Worm (Caenorhabditis elegans) whole organism, L1 larva: ENCODE results near the gene F19G12.4.
A peak's percentile ranks its signal among the peaks of the same experiment; 100 is the strongest.

Experiments
- C04F5.9 ChIP-seq: sonication (generic microtip); optimal IDR thresholded peaks from 2 replicates; lab custom pipeline; 2016; ENCODE audit warnings: missing genetic modification characterization, missing compliant biosample characterization
- C16A3.4 ChIP-seq: fragments of 150-350 bp; optimal IDR thresholded peaks from 2 replicates; lab custom pipeline; 2014; ENCODE audit warnings: missing biosample characterization, missing genetic modification characterization
- F16B12.6 ChIP-seq: fragments of 150-350 bp; optimal IDR thresholded peaks from 2 replicates; lab custom pipeline; 2014; ENCODE audit warnings: missing biosample characterization, missing genetic modification characterization
- ceh-63 ChIP-seq: fragments of 200-800 bp; sonication (Bioruptor generic); optimal IDR thresholded peaks from 2 replicates; lab custom pipeline; 2018; ENCODE audit warnings: mild to moderate bottlenecking, missing genetic modification characterization, missing compliant biosample characterization
- ceh-90 ChIP-seq: sonication (generic microtip); optimal IDR thresholded peaks from 2 replicates; lab custom pipeline; 2016; ENCODE audit warnings: missing genetic modification characterization, missing compliant biosample characterization
- dpl-1 ChIP-seq, 3 experiments: fragments of 150-350 bp in 2 of 3; sonication (generic microtip) in 1 of 3; optimal IDR thresholded peaks; 2 replicates each; lab custom pipeline; 2014 to 2017; ENCODE audit warnings: missing biosample characterization in 3 of 3, missing genetic modification characterization in 3 of 3, missing genetic modification reagents in 3 of 3
- efl-3 ChIP-seq: fragments of 200-800 bp; sonication (Bioruptor generic); optimal IDR thresholded peaks from 2 replicates; lab custom pipeline; 2018; ENCODE audit warnings: mild to moderate bottlenecking, missing genetic modification characterization, missing compliant biosample characterization
- egl-13 ChIP-seq: sonication (generic microtip); optimal IDR thresholded peaks from 2 replicates; lab custom pipeline; 2016; ENCODE audit warnings: missing genotype, missing genetic modification reagents, missing genetic modification characterization, missing compliant biosample characterization
- egl-27 ChIP-seq, 2 experiments: fragments of 150-350 bp in 1 of 2; sonication (generic microtip); optimal IDR thresholded peaks; 3 replicates each; lab custom pipeline; 2017 to 2018; ENCODE audit warnings: missing biosample characterization in 2 of 2, missing genetic modification characterization in 2 of 2, missing genetic modification reagents in 2 of 2
- elt-3 ChIP-seq, 6 experiments: fragments of 150-350 bp in 1 of 6; sonication (generic microtip); optimal IDR thresholded peaks; 2 replicates each; lab custom pipeline; 2017 to 2018; ENCODE audit warnings: missing biosample characterization in 6 of 6, missing genetic modification characterization in 6 of 6, inconsistent platforms in 1 of 6
- fkh-10 ChIP-seq: sonication (generic microtip); optimal IDR thresholded peaks from 2 replicates; lab custom pipeline; 2017; ENCODE audit warnings: missing biosample characterization, missing genetic modification reagents, missing genetic modification characterization
- fkh-4 ChIP-seq: sonication (generic microtip); optimal IDR thresholded peaks from 2 replicates; lab custom pipeline; 2016; ENCODE audit warnings: missing compliant biosample characterization, missing genetic modification characterization, borderline replicate concordance
- fkh-8 ChIP-seq: sonication (generic microtip); optimal IDR thresholded peaks from 2 replicates; lab custom pipeline; 2016; ENCODE audit warnings: mild to moderate bottlenecking, missing genetic modification characterization, missing compliant biosample characterization
- fos-1 ChIP-seq: fragments of 150-350 bp; optimal IDR thresholded peaks from 2 replicates; lab custom pipeline; 2014; ENCODE audit warnings: missing biosample characterization, missing genetic modification characterization
- grh-1 ChIP-seq: fragments of 200-800 bp; sonication (Bioruptor generic); IDR thresholded peaks from 2 replicates; pipeline ENCODE4 v1.3.6; 2022; ENCODE audit warnings: missing genetic modification reagents, missing genetic modification characterization, missing compliant biosample characterization
- hlh-4 ChIP-seq: sonication (generic microtip); optimal IDR thresholded peaks from 2 replicates; lab custom pipeline; 2016; ENCODE audit warnings: mild to moderate bottlenecking, missing genetic modification characterization, missing compliant biosample characterization
- hpl-2 ChIP-seq: fragments of 150-350 bp; optimal IDR thresholded peaks from 2 replicates; lab custom pipeline; 2014; ENCODE audit warnings: missing biosample characterization, missing genetic modification reagents, missing genetic modification characterization
- irx-1 ChIP-seq: sonication (generic microtip); optimal IDR thresholded peaks from 2 replicates; lab custom pipeline; 2016; ENCODE audit warnings: missing genetic modification characterization, missing compliant biosample characterization
- lin-13 ChIP-seq: fragments of 150-350 bp; optimal IDR thresholded peaks from 2 replicates; lab custom pipeline; 2014; ENCODE audit warnings: missing biosample characterization, missing genetic modification reagents, missing genetic modification characterization
- lin-14 ChIP-seq: fragments of 200-800 bp; sonication (Bioruptor generic); optimal IDR thresholded peaks from 2 replicates; lab custom pipeline; 2018; ENCODE audit warnings: mild to moderate bottlenecking, missing genetic modification characterization, moderate library complexity, missing compliant biosample characterization
- lin-15B ChIP-seq: fragments of 150-350 bp; sonication (generic microtip); optimal IDR thresholded peaks from 3 replicates; lab custom pipeline; 2014; ENCODE audit warnings: missing biosample characterization, missing genetic modification characterization
- lin-39 ChIP-seq: fragments of 150-350 bp; optimal IDR thresholded peaks from 2 replicates; lab custom pipeline; 2014; ENCODE audit warnings: missing biosample characterization, missing genetic modification reagents, missing genetic modification characterization
- mdl-1 ChIP-seq, 2 experiments: fragments of 150-350 bp; optimal IDR thresholded peaks; 2 replicates each; lab custom pipeline; 2014 to 2017; ENCODE audit warnings: missing biosample characterization in 2 of 2, missing genetic modification characterization in 2 of 2, inconsistent platforms in 1 of 2
- mep-1 ChIP-seq: fragments of 150-350 bp; optimal IDR thresholded peaks from 2 replicates; lab custom pipeline; 2014; ENCODE audit warnings: missing biosample characterization, missing genetic modification characterization
- nhr-11 ChIP-seq: fragments of 150-350 bp; optimal IDR thresholded peaks from 2 replicates; lab custom pipeline; 2014; ENCODE audit warnings: missing biosample characterization, missing genetic modification characterization
- nhr-20 ChIP-seq: sonication (generic microtip); optimal IDR thresholded peaks from 2 replicates; lab custom pipeline; 2016; ENCODE audit warnings: mild to moderate bottlenecking, missing genetic modification characterization, missing compliant biosample characterization
- nhr-237 ChIP-seq: fragments of 150-350 bp; optimal IDR thresholded peaks from 2 replicates; lab custom pipeline; 2014; ENCODE audit warnings: missing biosample characterization, missing genetic modification characterization
- nhr-47 ChIP-seq: sonication (generic microtip); optimal IDR thresholded peaks from 2 replicates; lab custom pipeline; 2016; ENCODE audit warnings: mild to moderate bottlenecking, missing genetic modification characterization, moderate library complexity, missing compliant biosample characterization
- nhr-71 ChIP-seq: sonication (generic microtip); optimal IDR thresholded peaks from 2 replicates; lab custom pipeline; 2016; ENCODE audit warnings: mild to moderate bottlenecking, missing genetic modification characterization, moderate library complexity, missing compliant biosample characterization
- nhr-76 ChIP-seq: sonication (generic microtip); optimal IDR thresholded peaks from 2 replicates; lab custom pipeline; 2017; ENCODE audit warnings: missing biosample characterization, missing genetic modification characterization
- nhr-77 ChIP-seq: fragments of 150-350 bp; optimal IDR thresholded peaks from 2 replicates; lab custom pipeline; 2014; ENCODE audit warnings: missing biosample characterization, missing genetic modification characterization
- nhr-90 ChIP-seq: sonication (generic microtip); optimal IDR thresholded peaks from 2 replicates; lab custom pipeline; 2016; ENCODE audit warnings: mild to moderate bottlenecking, missing genetic modification characterization, missing compliant biosample characterization; ENCODE audit not compliant: poor library complexity
- pax-3 ChIP-seq: fragments of 200-800 bp; sonication (Bioruptor generic); optimal IDR thresholded peaks from 2 replicates; lab custom pipeline; 2018; ENCODE audit warnings: mild to moderate bottlenecking, missing genetic modification characterization, moderate library complexity, missing compliant biosample characterization
- pqm-1 ChIP-seq: sonication (generic microtip); optimal IDR thresholded peaks from 3 replicates; lab custom pipeline; 2017; ENCODE audit warnings: missing biosample characterization, missing genetic modification characterization
- rnt-1 ChIP-seq: sonication (generic microtip); optimal IDR thresholded peaks from 2 replicates; lab custom pipeline; 2016; ENCODE audit warnings: mild to moderate bottlenecking, missing genetic modification characterization, moderate library complexity, missing compliant biosample characterization
- snpc-4 ChIP-seq: fragments of 150-350 bp; optimal IDR thresholded peaks from 2 replicates; lab custom pipeline; 2014; ENCODE audit warnings: missing biosample characterization, missing genetic modification characterization
- snu-23 ChIP-seq: sonication (generic microtip); optimal IDR thresholded peaks from 2 replicates; lab custom pipeline; 2016; ENCODE audit warnings: missing genetic modification characterization, missing compliant biosample characterization
- swsn-7 ChIP-seq: sonication (generic microtip); optimal IDR thresholded peaks from 2 replicates; lab custom pipeline; 2016; ENCODE audit warnings: missing genetic modification characterization, missing compliant biosample characterization
- tbx-2 ChIP-seq: sonication (generic microtip); optimal IDR thresholded peaks from 2 replicates; lab custom pipeline; 2016; ENCODE audit warnings: missing genetic modification characterization, missing compliant biosample characterization
- tlp-1 ChIP-seq: fragments of 150-350 bp; optimal IDR thresholded peaks from 2 replicates; lab custom pipeline; 2014; ENCODE audit warnings: missing biosample characterization, missing genetic modification characterization
- unc-62 ChIP-seq: fragments of 150-350 bp; optimal IDR thresholded peaks from 2 replicates; lab custom pipeline; 2014; ENCODE audit warnings: missing biosample characterization, missing genetic modification reagents, missing genetic modification characterization
- unc-98 ChIP-seq: fragments of 200-800 bp; sonication (Bioruptor generic); IDR thresholded peaks from 2 replicates; pipeline ENCODE4 v1.3.6; 2022; ENCODE audit warnings: missing genetic modification characterization, missing compliant biosample characterization
- xbp-1 ChIP-seq: sonication (generic microtip); optimal IDR thresholded peaks from 2 replicates; lab custom pipeline; 2016; ENCODE audit warnings: missing genetic modification characterization, missing compliant biosample characterization
- zag-1 ChIP-seq: fragments of 150-350 bp; optimal IDR thresholded peaks from 2 replicates; lab custom pipeline; 2014; ENCODE audit warnings: missing biosample characterization, missing genetic modification characterization
- ztf-11 ChIP-seq, 2 experiments: sonication (generic microtip); optimal IDR thresholded peaks; 2 replicates each; lab custom pipeline; 2016 to 2017; ENCODE audit warnings: missing genetic modification characterization in 2 of 2, missing biosample characterization in 1 of 2, missing compliant biosample characterization in 1 of 2

Gene F19G12.4

DNA sequence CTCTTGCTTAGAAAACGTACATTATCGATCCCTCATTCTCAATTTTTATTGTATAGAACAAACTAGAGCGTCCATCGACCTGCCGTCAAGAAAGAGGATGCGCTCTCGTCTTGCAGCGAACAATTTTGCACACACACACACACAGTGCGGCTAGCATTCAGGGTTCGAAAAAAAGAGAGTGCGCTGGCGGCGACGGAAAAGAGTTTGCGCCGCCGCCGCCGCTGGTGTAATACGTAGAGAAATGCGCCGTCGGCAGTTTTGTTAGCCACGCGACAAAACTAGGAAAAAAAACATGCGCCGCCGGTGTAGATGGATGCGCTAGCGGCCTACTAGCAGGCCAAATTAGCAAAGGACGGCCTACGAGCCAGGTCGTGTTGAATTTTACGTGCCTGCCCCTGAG is 33.6 kb upstream of the F19G12.4 start:
- TF ChIP-seq hpl-2 (GFP tag; lab: Kevin White, UChicago) (no peak), ztf-11 (tag; optimal IDR thresholded peaks at IDR 0.05; lab: Kevin White, UChicago) (no peak), xbp-1 (no peak), irx-1 (no peak)
- TF ChIP-seq, all 84 proteins: peak for 0

DNA sequence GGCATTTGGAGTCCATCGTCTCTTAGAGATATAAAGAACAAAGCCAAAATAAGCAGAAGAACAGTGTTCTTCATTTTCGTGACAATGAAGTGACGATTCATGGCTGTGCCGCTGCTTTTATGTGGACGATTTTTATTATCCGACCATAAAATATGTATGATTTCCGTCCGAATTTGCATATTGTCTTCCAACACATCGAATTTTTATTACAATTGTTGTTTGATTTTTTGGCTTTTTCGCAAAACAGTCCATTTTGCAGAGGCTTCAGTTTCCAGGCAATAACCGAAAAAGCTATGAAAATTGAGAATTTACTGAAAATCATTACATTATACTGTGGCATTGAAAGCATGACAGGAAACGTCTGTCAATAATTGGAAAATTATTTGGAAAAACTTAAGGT is 32.6 kb upstream of the F19G12.4 start, which contains the start of gene F56C3.8:
TSS of gene F56C3.8 (minus strand) at position 101 of the 400 bp plus-strand sequence.
- TF ChIP-seq snu-23 (GFP tag; lab: Kevin White, UChicago) (no peak), fkh-10 (GFP tag; lab: Kevin White, UChicago) (no peak), nhr-76 (tag; lab: Kevin White, UChicago) (no peak), hlh-4 (no peak), snpc-4 (tag; lab: Kevin White, UChicago) (no peak), nhr-20 (no peak), xbp-1 (no peak), C16A3.4 (no peak), fkh-8 (no peak), mdl-1 (tag; optimal IDR thresholded peaks at IDR 0.05; lab: Kevin White, UChicago) (no peak), nhr-77 (tag; lab: Kevin White, UChicago) (no peak), F16B12.6 (tag; lab: Kevin White, UChicago) (no peak), efl-3 (no peak), dpl-1 (GFP tag; optimal IDR thresholded peaks at IDR 0.05; lab: Kevin White, UChicago) (no peak), unc-62 (GFP tag; lab: Kevin White, UChicago) (no peak), nhr-237 (tag; lab: Kevin White, UChicago) (no peak), nhr-47 (tag; lab: Kevin White, UChicago) (no peak), fkh-4 (tag; lab: Kevin White, UChicago) (no peak)

DNA sequence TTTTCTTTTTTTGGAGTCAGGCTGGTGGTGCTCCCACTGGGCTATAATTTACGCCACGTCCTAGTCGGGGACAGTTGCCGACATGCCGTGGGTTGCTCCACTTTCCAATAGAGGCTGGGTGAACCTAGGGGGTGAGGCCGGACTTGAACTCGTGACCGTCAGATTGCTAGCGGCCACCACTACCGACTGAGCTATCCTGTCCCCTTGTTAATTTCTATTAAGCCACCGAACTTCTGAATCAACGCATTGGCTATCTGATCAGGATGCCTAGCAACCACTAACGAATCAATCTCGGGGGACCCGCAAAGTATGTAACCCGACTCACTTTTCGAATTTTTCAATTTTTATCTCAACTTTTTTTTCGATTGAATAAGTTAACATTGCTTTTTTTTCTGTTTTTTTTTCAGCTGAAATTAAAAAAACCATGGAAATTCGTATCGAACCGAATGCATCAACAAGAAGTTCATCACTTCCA is 30.2 kb upstream of the F19G12.4 start, which contains the start of gene F56C3.1:
TSS of gene F56C3.1 (plus strand) at position 425 of the 475 bp plus-strand sequence.
- no peak for TF ChIP-seq efl-3
- no peak for TF ChIP-seq ceh-90
- TF ChIP-seq tbx-2 = no peak

DNA sequence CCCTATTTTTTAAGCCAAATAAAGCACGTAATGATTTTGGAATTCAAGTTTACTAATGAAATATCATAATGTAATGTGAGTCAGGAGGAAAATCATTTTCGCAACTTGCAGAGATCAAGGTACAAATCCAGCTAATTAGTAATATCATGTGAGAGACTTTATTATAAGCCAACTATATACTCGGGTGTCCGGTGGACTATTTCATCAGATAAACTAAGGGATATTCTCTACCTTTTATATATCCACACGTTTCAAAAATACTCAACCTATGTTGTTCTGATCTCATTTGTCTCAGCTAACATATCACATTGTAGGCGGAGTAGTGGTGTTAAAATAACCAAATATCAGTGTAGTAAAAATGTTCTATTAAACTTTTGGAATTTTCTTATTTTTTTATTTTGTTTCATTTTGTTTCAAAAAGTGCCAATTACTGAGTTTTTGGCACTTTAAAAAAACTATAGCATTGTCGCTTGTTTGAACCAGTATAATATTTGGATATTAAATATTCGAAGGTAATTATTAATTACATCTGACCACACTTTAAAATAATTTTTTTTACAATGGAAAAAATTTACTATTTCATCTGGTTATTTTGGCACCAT is 27.6 kb upstream of the F19G12.4 start:
- no peak for TF ChIP-seq tlp-1 (tag; lab: Kevin White, UChicago)
- peak; percentile 91 for TF ChIP-seq nhr-71
- peak in 4 of 6 experiments; percentile 46 to 94 (median 68) for TF ChIP-seq elt-3 (tag; optimal IDR thresholded peaks at IDR 0.05; lab: Kevin White, UChicago)
- peak; percentile 75 for TF ChIP-seq grh-1
- TF ChIP-seq nhr-47 (tag; lab: Kevin White, UChicago) = peak; percentile 98
- peak; percentile 76 for TF ChIP-seq xbp-1
- TF ChIP-seq ceh-63 (GFP tag; lab: Kevin White, UChicago) = no peak
- TF ChIP-seq pqm-1 (tag; lab: Kevin White, UChicago) = no peak
- TF ChIP-seq zag-1 (tag; lab: Kevin White, UChicago) = no peak
- TF ChIP-seq mep-1 (tag; lab: Kevin White, UChicago) = peak; percentile 73
- TF ChIP-seq efl-3 = peak; percentile 62
- peak; percentile 82 for TF ChIP-seq lin-14
- TF ChIP-seq lin-13 = peak; percentile 86
- no peak for TF ChIP-seq hlh-4
- TF ChIP-seq egl-27 (tag; optimal IDR thresholded peaks at IDR 0.05; lab: Kevin White, UChicago) = peak in 1 of 2 experiments; percentile 49
- peak; percentile 88 for TF ChIP-seq swsn-7
- peak; percentile 96 for TF ChIP-seq nhr-11 (tag; lab: Kevin White, UChicago)
- peak; percentile 92 for TF ChIP-seq nhr-20
- peak; percentile 62 for TF ChIP-seq C04F5.9 (tag; lab: Kevin White, UChicago)
- peak; percentile 81 for TF ChIP-seq pax-3 (tag; lab: Kevin White, UChicago)
- TF ChIP-seq egl-13 (tag; lab: Kevin White, UChicago) = peak; percentile 79
- peak; percentile 94 for TF ChIP-seq lin-39 (tag; lab: Kevin White, UChicago)
- peak; percentile 93 for TF ChIP-seq fkh-8
- TF ChIP-seq nhr-90 (tag; lab: Kevin White, UChicago) = peak; percentile 94
- TF ChIP-seq fos-1 (tag; lab: Kevin White, UChicago) = peak; percentile 91
- peak; percentile 43 for TF ChIP-seq rnt-1 (tag; lab: Kevin White, UChicago)
- peak; percentile 84 for TF ChIP-seq hpl-2 (GFP tag; lab: Kevin White, UChicago)
- TF ChIP-seq lin-15B = no peak
- TF ChIP-seq unc-98 (GFP tag; lab: Robert Waterston, UW) = peak; percentile 47
- no peak for TF ChIP-seq unc-62 (GFP tag; lab: Kevin White, UChicago)
- TF ChIP-seq snpc-4 (tag; lab: Kevin White, UChicago) = peak; percentile 69
- no peak for TF ChIP-seq ceh-90
